Worm (Caenorhabditis elegans) whole organism, L4 larva: ENCODE data around the gene pro-1.

Source experiments
- R02D3.7 ChIP-seq: fragments of 150-350 bp; sonication (generic microtip); optimal IDR thresholded peaks from 3 replicates; lab custom pipeline; 2014; ENCODE audit warnings: missing biosample characterization, missing genetic modification characterization
- aha-1 ChIP-seq: fragments of 150-350 bp; peaks from one replicate; lab custom pipeline; 2014; ENCODE audit warnings: missing biosample characterization, missing genetic modification characterization
- ama-1 ChIP-seq: fragments of 150-350 bp; optimal IDR thresholded peaks from 2 replicates; lab custom pipeline; 2014; ENCODE audit warnings: inconsistent platforms, mixed read lengths
- ces-1 ChIP-seq: fragments of 150-350 bp; sonication (generic microtip); optimal IDR thresholded peaks from 4 replicates; lab custom pipeline; 2014; ENCODE audit warnings: missing biosample characterization, missing genetic modification reagents, missing genetic modification characterization
- fkh-10 ChIP-seq: fragments of 150-350 bp; optimal IDR thresholded peaks from 2 replicates; lab custom pipeline; 2014; ENCODE audit warnings: missing biosample characterization, missing genetic modification reagents, missing genetic modification characterization
- mdl-1 ChIP-seq, 2 experiments: fragments of 150-350 bp in 1 of 2; sonication (generic microtip) in 1 of 2; optimal IDR thresholded peaks; 2 replicates each; lab custom pipeline; 2014 to 2017; ENCODE audit warnings: missing biosample characterization in 2 of 2, missing genetic modification characterization in 2 of 2
- mes-2 ChIP-seq: sonication (generic microtip); optimal IDR thresholded peaks from 2 replicates; lab custom pipeline; 2016; ENCODE audit warnings: missing genotype, mild to moderate bottlenecking, missing genetic modification characterization, missing compliant biosample characterization; ENCODE audit not compliant: poor library complexity, severe bottlenecking
- mxl-3 ChIP-seq: fragments of 200-800 bp; sonication (Bioruptor generic); optimal IDR thresholded peaks from 2 replicates; lab custom pipeline; 2018; ENCODE audit warnings: mild to moderate bottlenecking, missing genetic modification characterization, missing compliant biosample characterization
- pha-4 ChIP-seq, 2 experiments: fragments of 150-350 bp in 1 of 2; fragments of 200-800 bp in 1 of 2; sonication (Bioruptor generic) in 1 of 2; IDR thresholded peaks in 1 of 2; optimal IDR thresholded peaks in 1 of 2; 2 replicates each; pipeline versions ENCODE4 v1.3.6 to Lab custom; 2014 to 2022; ENCODE audit warnings: missing genetic modification characterization in 2 of 2, missing genetic modification reagents in 2 of 2, missing biosample characterization in 1 of 2, missing compliant biosample characterization in 1 of 2
- set-16 ChIP-seq: fragments of 200-800 bp; sonication (Bioruptor generic); IDR thresholded peaks from 2 replicates; pipeline ENCODE4 v1.3.6; 2022; ENCODE audit warnings: missing genetic modification reagents, missing genetic modification characterization, missing compliant biosample characterization
- unc-130 ChIP-seq: sonication (generic microtip); optimal IDR thresholded peaks from 2 replicates; lab custom pipeline; 2016; ENCODE audit warnings: missing genetic modification reagents, missing genetic modification characterization, missing compliant biosample characterization

- TF ChIP-seq fkh-10 (GFP tag; lab: Kevin White, UChicago) (no peak), aha-1 (no peak), set-16 (no peak), ces-1 (GFP tag; lab: Kevin White, UChicago) (no peak), mes-2 (tag; lab: Kevin White, UChicago) (no peak), ama-1 (lab: Kevin White, UChicago) (no peak), mdl-1 (tag; optimal IDR thresholded peaks at IDR 0.05; lab: Kevin White, UChicago) (no peak), unc-130 (no peak), R02D3.7 (no peak), pha-4 (GFP tag; IDR thresholded peaks at IDR 0.05; lab: Robert Waterston, UW) (no peak), pha-4 (tag; optimal IDR thresholded peaks at IDR 0.05; lab: Kevin White, UChicago) (no peak), mxl-3 (GFP tag; lab: Kevin White, UChicago) (no peak)
These were observed 30.2 kb upstream of the pro-1 start, which contains the start of gene C06A1.3 for ce11 chrII:10571967-10572366.
